Worm (Caenorhabditis elegans): ENCODE measurements around the gene sdpn-1.

The sdpn-1 gene

DNA sequence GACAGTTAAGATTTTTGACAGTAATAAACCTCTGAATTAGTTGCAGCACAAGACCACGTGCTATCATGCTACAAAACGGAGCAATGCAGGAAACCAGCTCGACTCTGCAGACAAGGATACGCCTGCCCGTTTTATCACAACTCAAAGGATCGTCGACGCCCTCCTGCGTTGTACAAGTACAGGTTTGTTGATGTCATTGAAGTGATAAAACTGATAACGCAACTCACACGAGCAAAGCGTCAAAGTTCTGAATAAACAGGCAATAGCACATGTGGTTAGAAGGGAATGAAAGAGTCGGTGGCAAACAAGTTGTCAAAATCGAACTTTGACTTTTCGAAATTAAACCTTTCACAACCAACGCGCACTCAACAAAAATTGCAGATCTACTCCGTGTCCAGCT lies 24.7 kb upstream of the sdpn-1 start:
- TF ChIP-seq ceh-28 (tag; optimal IDR thresholded peaks at IDR 0.05) (no peak), fos-1 (tag; optimal IDR thresholded peaks at IDR 0.05) (no peak), fkh-10 (GFP tag; optimal IDR thresholded peaks at IDR 0.05) (no peak), eor-1 (tag; optimal IDR thresholded peaks at IDR 0.05) (no peak), nhr-237 (tag; optimal IDR thresholded peaks at IDR 0.05) (no peak), mml-1 (tag; optimal IDR thresholded peaks at IDR 0.05) (no peak), pqm-1 (tag; optimal IDR thresholded peaks at IDR 0.05) (peak; percentile 79), jun-1 (tag; optimal IDR thresholded peaks at IDR 0.05) (peak; percentile 73), zag-1 (tag; optimal IDR thresholded peaks at IDR 0.05) (no peak), pha-4 (tag; optimal IDR thresholded peaks at IDR 0.05) (peak; percentile 54), ceh-9 (tag; optimal IDR thresholded peaks at IDR 0.05) (no peak), elt-1 (tag; optimal IDR thresholded peaks at IDR 0.05) (no peak), nhr-43 (tag; optimal IDR thresholded peaks at IDR 0.05; ENCODE audit: poor library complexity, severe bottlenecking) (no peak), mdl-1 (tag; optimal IDR thresholded peaks at IDR 0.05) (no peak), sea-2 (GFP tag; optimal IDR thresholded peaks at IDR 0.05) (no peak), lsy-12 (tag; optimal IDR thresholded peaks at IDR 0.05) (no peak), tbx-2 (tag; optimal IDR thresholded peaks at IDR 0.05) (no peak), elt-2 (tag; optimal IDR thresholded peaks at IDR 0.05) (peak; percentile 86), ztf-4 (tag; optimal IDR thresholded peaks at IDR 0.05) (no peak), nhr-23 (tag; optimal IDR thresholded peaks at IDR 0.05) (no peak), unc-39 (tag; optimal IDR thresholded peaks at IDR 0.05) (no peak), nhr-77 (tag; optimal IDR thresholded peaks at IDR 0.05) (no peak), nhr-25 (tag; optimal IDR thresholded peaks at IDR 0.05) (no peak), unc-62 (GFP tag; optimal IDR thresholded peaks at IDR 0.05) (no peak), elt-3 (tag; optimal IDR thresholded peaks at IDR 0.05) (no peak), egl-5 (tag; optimal IDR thresholded peaks at IDR 0.05) (no peak), lin-15B (tag; optimal IDR thresholded peaks at IDR 0.05) (no peak), ZK546.5 (tag; optimal IDR thresholded peaks at IDR 0.05) (no peak), nhr-12 (tag; optimal IDR thresholded peaks at IDR 0.05) (no peak), daf-12 (tag; optimal IDR thresholded peaks at IDR 0.05) (no peak), skn-1 (tag; optimal IDR thresholded peaks at IDR 0.05) (no peak)

DNA sequence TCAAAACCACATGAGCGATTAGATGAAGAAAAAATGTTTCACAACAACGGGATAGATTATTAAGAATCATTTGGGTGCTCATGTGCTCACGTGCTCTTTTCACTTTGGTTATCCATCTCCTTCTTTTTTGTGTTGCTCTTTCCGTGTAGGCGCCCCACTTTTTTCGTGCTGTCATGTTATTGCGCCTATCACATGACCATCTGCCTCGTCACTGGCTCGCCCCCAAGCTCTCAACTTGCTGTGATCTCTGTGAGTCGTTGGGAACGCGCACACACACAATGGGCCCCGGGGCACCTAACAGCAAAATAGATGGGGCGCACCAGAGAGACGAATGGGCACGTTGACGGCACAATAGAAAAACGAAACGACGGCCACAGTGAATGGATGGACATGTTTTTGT lies 23.6 kb upstream of the sdpn-1 start:
- TF ChIP-seq tbx-2 (tag; optimal IDR thresholded peaks at IDR 0.05) (peak; percentile 40), sea-2 (GFP tag; optimal IDR thresholded peaks at IDR 0.05) (no peak), nhr-67 (tag; optimal IDR thresholded peaks at IDR 0.05) (no peak), ztf-4 (tag; optimal IDR thresholded peaks at IDR 0.05) (no peak), unc-62 (GFP tag; optimal IDR thresholded peaks at IDR 0.05) (peak; percentile 80), aly-2 (tag; optimal IDR thresholded peaks at IDR 0.05) (no peak), ztf-11 (tag; optimal IDR thresholded peaks at IDR 0.05) (no peak), nhr-12 (tag; optimal IDR thresholded peaks at IDR 0.05) (no peak), pqm-1 (tag; optimal IDR thresholded peaks at IDR 0.05) (no peak), egl-5 (tag; optimal IDR thresholded peaks at IDR 0.05) (peak; percentile 92), nhr-43 (tag; optimal IDR thresholded peaks at IDR 0.05; ENCODE audit: poor library complexity, severe bottlenecking) (no peak), fkh-10 (GFP tag; optimal IDR thresholded peaks at IDR 0.05) (peak; percentile 87), ama-1 (optimal IDR thresholded peaks at IDR 0.05) (peak; percentile 49), lsy-12 (tag; optimal IDR thresholded peaks at IDR 0.05) (peak; percentile 72), pha-4 (tag; optimal IDR thresholded peaks at IDR 0.05) (peak; percentile 55), ceh-16 (tag; optimal IDR thresholded peaks at IDR 0.05) (no peak), ceh-82 (tag; optimal IDR thresholded peaks at IDR 0.05) (no peak), ceh-28 (tag; optimal IDR thresholded peaks at IDR 0.05) (no peak), nhr-28 (tag; optimal IDR thresholded peaks at IDR 0.05) (no peak), mml-1 (tag; optimal IDR thresholded peaks at IDR 0.05) (no peak), jun-1 (tag; optimal IDR thresholded peaks at IDR 0.05) (peak; percentile 30), nhr-11 (tag; optimal IDR thresholded peaks at IDR 0.05) (peak; percentile 61), lin-15B (tag; optimal IDR thresholded peaks at IDR 0.05) (peak; percentile 28), nhr-25 (tag; optimal IDR thresholded peaks at IDR 0.05) (no peak), nfya-1 (tag; optimal IDR thresholded peaks at IDR 0.05; ENCODE audit: insufficient read depth) (peak; percentile 89), fos-1 (tag; optimal IDR thresholded peaks at IDR 0.05) (no peak), nhr-237 (tag; optimal IDR thresholded peaks at IDR 0.05) (no peak), ceh-9 (tag; optimal IDR thresholded peaks at IDR 0.05) (no peak), nhr-76 (tag; optimal IDR thresholded peaks at IDR 0.05) (no peak), ZK546.5 (tag; optimal IDR thresholded peaks at IDR 0.05) (no peak), skn-1 (tag; optimal IDR thresholded peaks at IDR 0.05) (no peak), hmg-11 (tag; optimal IDR thresholded peaks at IDR 0.05) (peak; percentile 65), elt-1 (tag; optimal IDR thresholded peaks at IDR 0.05) (no peak), nhr-77 (tag; optimal IDR thresholded peaks at IDR 0.05) (no peak), zag-1 (tag; optimal IDR thresholded peaks at IDR 0.05) (no peak), elt-3 (tag; optimal IDR thresholded peaks at IDR 0.05) (no peak), unc-39 (tag; optimal IDR thresholded peaks at IDR 0.05) (no peak), elt-2 (tag; optimal IDR thresholded peaks at IDR 0.05) (peak; percentile 9), nhr-23 (tag; optimal IDR thresholded peaks at IDR 0.05) (no peak), eor-1 (tag; optimal IDR thresholded peaks at IDR 0.05) (no peak), egl-27 (tag; optimal IDR thresholded peaks at IDR 0.05) (peak; percentile 9), snpc-4 (tag; optimal IDR thresholded peaks at IDR 0.05) (peak; percentile 34), lin-39 (tag; optimal IDR thresholded peaks at IDR 0.05) (peak; percentile 95), daf-12 (tag; optimal IDR thresholded peaks at IDR 0.05) (no peak), mdl-1 (tag; optimal IDR thresholded peaks at IDR 0.05) (peak; percentile 64), R02D3.7 (tag; optimal IDR thresholded peaks at IDR 0.05) (no peak)

Measured in whole organism, L3 larva.